Fruit fly (Drosophila melanogaster) Kc167 (cell line): ENCODE measurements around the gene Atat.

Source experiments
- Myc ChIP-seq: fragments of >200 bp; optimal IDR thresholded peaks from 2 replicates; lab custom pipeline; 2017; ENCODE audit warnings: missing external identifiers
- Sin3A ChIP-seq: fragments of >200 bp; optimal IDR thresholded peaks from 2 replicates; lab custom pipeline; 2018; ENCODE audit warnings: missing external identifiers
- h ChIP-seq: fragments of >200 bp; optimal IDR thresholded peaks from 3 replicates; lab custom pipeline; 2018; ENCODE audit warnings: missing external identifiers
- insv ChIP-seq: fragments of >200 bp; optimal IDR thresholded peaks from 3 replicates; lab custom pipeline; 2018; ENCODE audit warnings: missing external identifiers
- psq ChIP-seq: fragments of >200 bp; optimal IDR thresholded peaks from 2 replicates; lab custom pipeline; 2017; ENCODE audit warnings: missing external identifiers
- ttk ChIP-seq: sonication (Bioruptor generic); optimal IDR thresholded peaks from 2 replicates; lab custom pipeline; 2017; ENCODE audit warnings: missing external identifiers

- no peak for TF ChIP-seq Sin3A (lab: Kevin White, UChicago)
- TF ChIP-seq Myc: no peak
- no peak for TF ChIP-seq psq (lab: Kevin White, UChicago)
- TF ChIP-seq h (lab: Kevin White, UChicago): no peak
- no peak for TF ChIP-seq ttk (lab: Kevin White, UChicago)
- TF ChIP-seq insv: no peak
Measured at dm6 chr3L:9376573-9376972, 50.0 kb downstream of the Atat start.
